Worm (Caenorhabditis elegans): Measurements from ENCODE around the gene bcmo-1.

DNA sequence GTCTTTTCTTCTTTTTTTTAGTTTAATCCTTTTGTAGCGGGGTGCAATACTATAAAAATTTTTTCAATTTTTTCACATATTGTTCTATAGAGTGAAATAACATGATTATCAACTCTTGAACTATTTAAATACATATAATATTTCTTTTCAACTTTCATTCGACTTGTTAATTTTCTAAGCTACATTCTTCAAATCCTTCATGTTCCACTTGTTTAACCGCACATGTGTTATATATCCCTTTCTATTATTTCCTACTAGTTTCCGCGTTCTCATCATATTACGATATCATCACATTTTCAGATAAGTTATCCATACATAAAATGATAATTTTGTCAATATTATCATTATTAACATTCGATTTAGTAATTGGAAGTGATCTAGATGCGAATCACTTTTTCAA lies 25.4 kb downstream of the bcmo-1 start, which contains the start of gene Y46G5A.29:
- no peak for TF ChIP-seq pag-3 (tag; optimal IDR thresholded peaks at IDR 0.05; ENCODE audit: borderline replicate concordance)
- no peak for TF ChIP-seq unc-3 (GFP tag; conservative IDR thresholded peaks at IDR 0.05)
- TF ChIP-seq unc-3 (tag; optimal IDR thresholded peaks at IDR 0.05): no peak
- TF ChIP-seq ceh-34 (tag; optimal IDR thresholded peaks at IDR 0.05): no peak
- TF ChIP-seq ceh-48 (tag; optimal IDR thresholded peaks at IDR 0.05): no peak
- TF ChIP-seq ceh-9 (tag; optimal IDR thresholded peaks at IDR 0.05): no peak
- no peak for TF ChIP-seq dve-1 (tag; optimal IDR thresholded peaks at IDR 0.05)
